Fruit fly (Drosophila melanogaster): ENCODE measurements around the gene tHMG2.
A peak's percentile ranks its signal among the peaks of the same experiment; 100 is the strongest.

Gene tHMG2

DNA sequence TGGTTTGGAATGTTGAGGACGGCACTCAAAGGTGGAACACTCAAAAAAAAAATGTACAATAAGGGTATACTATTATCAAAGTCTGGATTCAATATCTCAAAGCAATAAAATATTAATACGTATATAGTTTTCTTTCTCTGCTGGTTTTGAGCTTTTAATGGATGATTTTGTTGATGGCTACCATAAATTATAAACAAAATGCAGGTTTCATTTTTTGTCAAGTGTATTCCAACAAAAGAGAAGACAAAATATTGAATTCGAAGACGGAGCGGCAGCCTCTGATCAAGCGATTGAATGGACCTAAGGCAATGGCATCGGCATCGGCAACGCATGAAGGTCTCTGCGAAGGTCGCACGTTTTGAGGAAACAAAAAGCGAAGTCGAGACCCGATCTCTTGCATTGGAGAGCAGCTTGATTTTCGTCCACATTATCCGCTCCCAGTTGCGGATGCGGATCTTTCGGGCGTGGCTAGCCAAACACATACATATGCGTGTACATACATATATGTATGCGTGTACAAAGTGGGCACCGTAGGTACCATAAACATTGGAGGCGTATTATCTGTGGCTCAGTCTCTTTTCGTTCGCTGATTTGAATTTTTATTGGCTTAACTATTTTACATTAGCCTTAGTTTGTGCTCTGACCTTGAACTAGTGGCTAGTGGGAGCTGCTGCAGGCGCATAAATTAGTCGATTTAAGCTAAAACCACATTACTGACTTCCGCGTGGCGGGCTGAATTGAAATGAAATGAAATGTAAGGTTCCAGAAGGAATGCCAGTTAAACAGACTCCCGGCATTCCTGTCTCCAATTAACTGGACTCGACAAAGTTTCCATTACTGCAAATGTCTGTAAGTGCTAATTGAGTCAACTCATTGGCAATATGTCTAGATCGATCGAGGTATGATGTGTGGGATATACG, 44.0 kb downstream of the tHMG2 start (continued):
- TF ChIP-seq H2.0 (GFP tag; IDR thresholded peaks at IDR 0.05) (0 out of 2 replicates have a peak, but pooled peaks have one; percentile 9), Abd-B (GFP tag; optimal IDR thresholded peaks at IDR 0.05) (peak; percentile 17), CG15601 (tag; optimal IDR thresholded peaks at IDR 0.05) (peak; percentile 20), CG9215 (GFP tag; IDR thresholded peaks at IDR 0.05) (no peak), trh (GFP tag; optimal IDR thresholded peaks at IDR 0.05) (no peak), salm (tag; optimal IDR thresholded peaks at IDR 0.05) (peak; percentile 12), zfh2 (GFP tag; optimal IDR thresholded peaks at IDR 0.05) (no peak), h (optimal IDR thresholded peaks at IDR 0.05) (no peak), nom (GFP tag; optimal IDR thresholded peaks at IDR 0.05) (peak; percentile 31), inv (GFP tag; IDR thresholded peaks at IDR 0.05; ENCODE audit: partially characterized antibody) (no peak), tup (GFP tag; optimal IDR thresholded peaks at IDR 0.05) (no peak), dati (GFP tag; IDR thresholded peaks at IDR 0.05) (no peak), CG12659 (GFP tag; optimal IDR thresholded peaks at IDR 0.05) (peak; percentile 34), CG14860 (GFP tag; IDR thresholded peaks at IDR 0.05; ENCODE audit: partially characterized antibody) (no peak), Sin3A (optimal IDR thresholded peaks at IDR 0.05) (no peak), vvl (GFP tag; IDR thresholded peaks at IDR 0.05) (peak; percentile 64), Dll (GFP tag; IDR thresholded peaks at IDR 0.05; ENCODE audit: partially characterized antibody) (no peak), run (tag; optimal IDR thresholded peaks at IDR 0.05) (peak; percentile 23), zen2 (GFP tag; IDR thresholded peaks at IDR 0.05; ENCODE audit: partially characterized antibody) (no peak), gsb-n (tag; optimal IDR thresholded peaks at IDR 0.05) (no peak), Blimp-1 (GFP tag; optimal IDR thresholded peaks at IDR 0.05) (peak; percentile 36), CG3281 (GFP tag; optimal IDR thresholded peaks at IDR 0.05) (peak; percentile 35), corto (GFP tag; optimal IDR thresholded peaks at IDR 0.05) (no peak), CG18011 (GFP tag; optimal IDR thresholded peaks at IDR 0.05) (no peak), Jarid2 (GFP tag; optimal IDR thresholded peaks at IDR 0.05) (no peak), nerfin-2 (GFP tag; IDR thresholded peaks at IDR 0.05; ENCODE audit: partially characterized antibody) (no peak), az2 (GFP tag; optimal IDR thresholded peaks at IDR 0.05) (peak; percentile 29), emc (GFP tag; optimal IDR thresholded peaks at IDR 0.05) (no peak), CG11504 (tag; optimal IDR thresholded peaks at IDR 0.05) (peak; percentile 74), CG14710 (tag; optimal IDR thresholded peaks at IDR 0.05) (no peak), lola (GFP tag; optimal IDR thresholded peaks at IDR 0.05) (no peak), org-1 (GFP tag; optimal IDR thresholded peaks at IDR 0.05) (no peak), CG5180 (GFP tag; optimal IDR thresholded peaks at IDR 0.05) (peak; percentile 27), row (GFP tag; IDR thresholded peaks at IDR 0.05) (peak; percentile 65), CG13287 (GFP tag; IDR thresholded peaks at IDR 0.05; ENCODE audit: partially characterized antibody) (no peak), slou (GFP tag; optimal IDR thresholded peaks at IDR 0.05) (no peak), CG8478 (optimal IDR thresholded peaks at IDR 0.05) (no peak), bsh (GFP tag; optimal IDR thresholded peaks at IDR 0.05) (peak in 1 of 2 experiments; percentile 39), CG9797 (GFP tag; optimal IDR thresholded peaks at IDR 0.05) (no peak), ken (GFP tag; IDR thresholded peaks at IDR 0.05) (0 out of 3 replicates have a peak, but pooled peaks have one; percentile 14), chn (GFP tag; optimal IDR thresholded peaks at IDR 0.05) (no peak), CG5953 (GFP tag; IDR thresholded peaks at IDR 0.05) (no peak), ci (GFP tag; IDR thresholded peaks at IDR 0.05) (peak; percentile 62; the same call in 1 of the 3 replicates), tin (GFP tag; optimal IDR thresholded peaks at IDR 0.05) (peak; percentile 1), CG2120 (GFP tag; optimal IDR thresholded peaks at IDR 0.05) (peak; percentile 56), CG3847 (GFP tag; IDR thresholded peaks at IDR 0.05) (no peak), Ssrp (tag; optimal IDR thresholded peaks at IDR 0.05) (peak; percentile 23), phol (tag; optimal IDR thresholded peaks at IDR 0.05) (peak; percentile 54)
